Worm (Caenorhabditis elegans) whole organism, L2 larva: ENCODE measurements around the gene Y37E11B.7.

Experiments
- R02D3.7 ChIP-seq: fragments of 150-350 bp; optimal IDR thresholded peaks from 2 replicates; lab custom pipeline; 2014; ENCODE audit warnings: missing biosample characterization, missing genetic modification characterization
- aly-2 ChIP-seq: fragments of 150-350 bp; optimal IDR thresholded peaks from 2 replicates; lab custom pipeline; 2014; ENCODE audit warnings: missing biosample characterization, missing genetic modification characterization
- ama-1 ChIP-seq: fragments of 150-350 bp; optimal IDR thresholded peaks from 2 replicates; lab custom pipeline; 2018; ENCODE audit warnings: inconsistent platforms
- blmp-1 ChIP-seq: sonication (generic microtip); optimal IDR thresholded peaks from 2 replicates; lab custom pipeline; 2017; ENCODE audit warnings: missing genetic modification characterization, mild to moderate bottlenecking, missing compliant biosample characterization, antibody characterized with exemption, moderate library complexity; ENCODE audit not compliant: insufficient read depth
- ceh-82 ChIP-seq: fragments of 150-350 bp; optimal IDR thresholded peaks from 2 replicates; lab custom pipeline; 2014; ENCODE audit warnings: missing biosample characterization, missing genetic modification characterization
- elt-1 ChIP-seq: fragments of 150-350 bp; optimal IDR thresholded peaks from 2 replicates; lab custom pipeline; 2014; ENCODE audit warnings: missing biosample characterization, missing genetic modification characterization
- elt-3 ChIP-seq: sonication (generic microtip); optimal IDR thresholded peaks from 2 replicates; lab custom pipeline; 2017; ENCODE audit warnings: missing biosample characterization, missing genetic modification characterization
- gmeb-1 ChIP-seq: fragments of 150-350 bp; optimal IDR thresholded peaks from 2 replicates; lab custom pipeline; 2014; ENCODE audit warnings: missing biosample characterization, missing genetic modification characterization
- nhr-11 ChIP-seq: fragments of 150-350 bp; optimal IDR thresholded peaks from 2 replicates; lab custom pipeline; 2014; ENCODE audit warnings: missing biosample characterization, missing genetic modification characterization
- nhr-237 ChIP-seq: fragments of 150-350 bp; optimal IDR thresholded peaks from 2 replicates; lab custom pipeline; 2014; ENCODE audit warnings: missing biosample characterization, missing genetic modification characterization
- nhr-77 ChIP-seq: fragments of 150-350 bp; optimal IDR thresholded peaks from 2 replicates; lab custom pipeline; 2014; ENCODE audit warnings: missing biosample characterization, missing genetic modification characterization
- unc-39 ChIP-seq: fragments of 150-350 bp; optimal IDR thresholded peaks from 2 replicates; lab custom pipeline; 2014; ENCODE audit warnings: missing biosample characterization, missing genetic modification characterization
- unc-62 ChIP-seq: fragments of 150-350 bp; optimal IDR thresholded peaks from 2 replicates; lab custom pipeline; 2014; ENCODE audit warnings: missing biosample characterization, missing genetic modification reagents, missing genetic modification characterization
- ztf-11 ChIP-seq: sonication (generic microtip); optimal IDR thresholded peaks from 2 replicates; lab custom pipeline; 2017; ENCODE audit warnings: missing biosample characterization, missing genetic modification characterization

DNA sequence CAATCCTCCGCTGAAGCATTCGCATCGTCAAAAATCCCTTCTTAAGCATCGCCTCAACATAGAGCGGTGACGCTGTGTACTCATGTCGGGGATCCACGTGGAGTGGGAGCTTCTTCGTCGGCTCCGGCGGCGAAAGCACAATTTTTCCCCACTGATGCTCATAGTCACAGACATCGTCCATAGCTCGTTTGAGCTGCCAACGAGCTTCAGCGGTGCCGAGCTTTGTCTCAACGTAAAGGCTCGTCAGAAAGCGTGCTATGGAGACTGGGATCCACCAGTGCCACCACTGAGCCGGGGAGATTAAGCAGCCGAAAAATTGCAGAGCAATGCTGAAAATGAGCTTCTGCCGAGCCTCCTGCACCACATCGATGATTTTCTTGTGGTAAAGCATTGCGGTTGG, 9.1 kb downstream of the Y37E11B.7 start:
- TF ChIP-seq nhr-237 (tag; lab: Kevin White, UChicago), result no peak
- TF ChIP-seq unc-39, result no peak
- TF ChIP-seq unc-62, result no peak
- no peak for TF ChIP-seq R02D3.7 (tag; lab: Kevin White, UChicago)
- TF ChIP-seq elt-1 (tag; lab: Kevin White, UChicago), result no peak
- TF ChIP-seq ama-1 (lab: Kevin White, UChicago), result no peak
- no peak for TF ChIP-seq nhr-77 (tag; lab: Kevin White, UChicago)
- no peak for TF ChIP-seq elt-3
- TF ChIP-seq ztf-11 (tag; lab: Kevin White, UChicago), result no peak
- TF ChIP-seq nhr-11, result no peak
- TF ChIP-seq blmp-1, result no peak
- TF ChIP-seq gmeb-1 (tag; lab: Kevin White, UChicago), result no peak
- TF ChIP-seq aly-2, result no peak
- no peak for TF ChIP-seq ceh-82
